Fruit fly (Drosophila melanogaster): Measurements from ENCODE around the gene CG32263.

The CG32263 gene

DNA sequence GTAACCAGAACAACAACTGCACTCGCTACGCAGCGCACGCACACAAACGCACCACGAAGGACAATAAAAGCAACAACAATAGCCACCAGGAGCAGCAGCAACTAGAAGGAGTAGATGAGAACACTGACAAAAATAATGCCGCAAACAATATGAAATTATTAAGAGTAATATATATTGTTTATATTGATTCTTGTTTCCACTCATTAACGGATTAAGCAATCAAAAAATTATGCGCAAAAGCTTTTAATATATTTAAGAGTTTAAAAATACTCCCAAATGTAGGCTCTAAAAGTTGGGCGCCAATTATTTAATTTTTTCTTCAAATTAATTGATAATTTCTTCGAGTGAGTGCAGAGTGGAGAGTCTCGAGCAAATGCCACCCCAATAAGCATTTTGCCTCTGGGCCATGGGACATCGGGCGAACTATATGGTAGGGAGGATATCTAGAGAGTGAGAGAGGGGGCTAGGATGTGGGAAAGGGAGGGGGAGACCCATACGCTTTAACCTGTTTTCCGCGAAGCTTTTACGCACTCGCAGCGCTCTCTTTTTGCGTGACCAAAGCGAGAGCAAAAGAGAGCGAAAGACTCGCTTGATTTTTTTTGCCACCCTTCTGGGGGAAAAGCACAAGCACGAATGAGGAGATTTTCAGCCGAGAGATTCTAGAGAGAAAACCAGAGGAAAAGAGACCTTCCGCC lies 14.0 kb upstream of the CG32263 start, which contains the start of gene Rdh (continued):
- peak; percentile 34; the same call in 1 of the 2 replicates for TF ChIP-seq rib (GFP tag; IDR thresholded peaks at IDR 0.05)
- TF ChIP-seq so (GFP tag; IDR thresholded peaks at IDR 0.05): peak; percentile 70; the same call in 1 of the 3 replicates
- TF ChIP-seq ap (GFP tag; IDR thresholded peaks at IDR 0.05): 0 out of 2 replicates have a peak, but pooled peaks have one; percentile 12
- no peak for TF ChIP-seq corto (GFP tag; optimal IDR thresholded peaks at IDR 0.05)
- TF ChIP-seq CG17359 (tag; optimal IDR thresholded peaks at IDR 0.05): peak; percentile 79
- TF ChIP-seq bowl (GFP tag; IDR thresholded peaks at IDR 0.05): no peak
- peak; percentile 88 for TF ChIP-seq CG10543 (GFP tag; optimal IDR thresholded peaks at IDR 0.05)
- no peak for TF ChIP-seq tna (GFP tag; IDR thresholded peaks at IDR 0.05; ENCODE audit: partially characterized antibody)
- TF ChIP-seq CG15011 (GFP tag; optimal IDR thresholded peaks at IDR 0.05): peak; percentile 77
- peak; percentile 59 for TF ChIP-seq CG9932 (GFP tag; IDR thresholded peaks at IDR 0.05)
- TF ChIP-seq Meics (GFP tag; optimal IDR thresholded peaks at IDR 0.05): peak; percentile 87
- TF ChIP-seq GATAe (GFP tag; conservative IDR thresholded peaks at IDR 0.05): no peak
- TF ChIP-seq CG15269 (tag; optimal IDR thresholded peaks at IDR 0.05): peak; percentile 87
- 0 out of 2 replicates have a peak, but pooled peaks have one; percentile 6 for TF ChIP-seq ttk (GFP tag; IDR thresholded peaks at IDR 0.05)
- peak; percentile 51 for TF ChIP-seq twi (tag; optimal IDR thresholded peaks at IDR 0.05)
- no peak for TF ChIP-seq CG16779 (GFP tag; IDR thresholded peaks at IDR 0.05)
- TF ChIP-seq Scr (GFP tag; IDR thresholded peaks at IDR 0.05; ENCODE audit: partially characterized antibody): no peak
- peak; percentile 57; the same call in 1 of the 3 replicates for TF ChIP-seq ken (GFP tag; IDR thresholded peaks at IDR 0.05)
- no peak for TF ChIP-seq slp2 (GFP tag; optimal IDR thresholded peaks at IDR 0.05)
- no peak for TF ChIP-seq hkb (optimal IDR thresholded peaks at IDR 0.05)
- TF ChIP-seq hkb (GFP tag; IDR thresholded peaks at IDR 0.05): peak; percentile 84
- peak; percentile 29 for TF ChIP-seq CG18011 (GFP tag; optimal IDR thresholded peaks at IDR 0.05)
- peak; percentile 75 for TF ChIP-seq Med (GFP tag)
- no peak for TF ChIP-seq mld (GFP tag; IDR thresholded peaks at IDR 0.05; ENCODE audit: partially characterized antibody)
- peak; percentile 94 for TF ChIP-seq CG7556 (GFP tag; optimal IDR thresholded peaks at IDR 0.05)
- no peak for TF ChIP-seq ash1 (GFP tag; optimal IDR thresholded peaks at IDR 0.05)
- TF ChIP-seq hb (GFP tag; IDR thresholded peaks at IDR 0.05; ENCODE audit: partially characterized antibody): no peak
- no peak for TF ChIP-seq Dref (GFP tag; IDR thresholded peaks at IDR 0.05)
- TF ChIP-seq PHDP (tag; optimal IDR thresholded peaks at IDR 0.05): peak; percentile 82
- TF ChIP-seq CG18599 (GFP tag; optimal IDR thresholded peaks at IDR 0.05): peak; percentile 96
- peak; percentile 45; the same call in 1 of the 3 replicates for TF ChIP-seq Doc3 (GFP tag; IDR thresholded peaks at IDR 0.05; ENCODE audit: partially characterized antibody)
- peak; percentile 85 for TF ChIP-seq CG12391 (tag; optimal IDR thresholded peaks at IDR 0.05)
- TF ChIP-seq inv (GFP tag; IDR thresholded peaks at IDR 0.05; ENCODE audit: partially characterized antibody): no peak
- TF ChIP-seq gem (tag; optimal IDR thresholded peaks at IDR 0.05): peak; percentile 90
- TF ChIP-seq ro (GFP tag; IDR thresholded peaks at IDR 0.05): no peak
- TF ChIP-seq slou (GFP tag; optimal IDR thresholded peaks at IDR 0.05): peak; percentile 65
- peak; percentile 60 for TF ChIP-seq Abd-B (GFP tag; optimal IDR thresholded peaks at IDR 0.05)
- TF ChIP-seq CG2202 (tag; optimal IDR thresholded peaks at IDR 0.05): peak; percentile 45
- TF ChIP-seq scrt (GFP tag; optimal IDR thresholded peaks at IDR 0.05): peak; percentile 81
- peak; percentile 66 for TF ChIP-seq CG1602 (GFP tag; optimal IDR thresholded peaks at IDR 0.05)
- peak; percentile 77 for TF ChIP-seq Sox102F (GFP tag; optimal IDR thresholded peaks at IDR 0.05)
- no peak for TF ChIP-seq CG9876 (GFP tag; optimal IDR thresholded peaks at IDR 0.05)
- peak; percentile 12 to 55 for TF ChIP-seq chif (GFP tag; optimal IDR thresholded peaks at IDR 0.05)
- TF ChIP-seq sc (optimal IDR thresholded peaks at IDR 0.05): no peak
- peak; percentile 55 for TF ChIP-seq sc (GFP tag; optimal IDR thresholded peaks at IDR 0.05)
- 0 out of 2 replicates have a peak, but pooled peaks have one; percentile 10 for TF ChIP-seq Taf1 (GFP tag; IDR thresholded peaks at IDR 0.05)
- TF ChIP-seq Fer3 (tag; optimal IDR thresholded peaks at IDR 0.05): peak; percentile 87
- no peak for TF ChIP-seq ftz-f1 (GFP tag; optimal IDR thresholded peaks at IDR 0.05)
- TF ChIP-seq ranshi (GFP tag; IDR thresholded peaks at IDR 0.05): peak; percentile 71

Measured in whole organism, embryonic.